Worm (Caenorhabditis elegans) whole organism, L1 larva: ENCODE measurements around the gene ZK721.4.
A peak's percentile ranks its signal among the peaks of the same experiment; 100 is the strongest.

Source experiments
- ama-1 ChIP-seq: fragments of 150-350 bp; optimal IDR thresholded peaks from 2 replicates; lab custom pipeline; 2014
- ceh-88 ChIP-seq: fragments of 200-800 bp; sonication (Bioruptor generic); IDR thresholded peaks from 2 replicates; pipeline ENCODE4 v1.3.6; 2022; ENCODE audit warnings: missing genetic modification characterization, missing compliant biosample characterization
- fkh-10 ChIP-seq: sonication (generic microtip); optimal IDR thresholded peaks from 2 replicates; lab custom pipeline; 2017; ENCODE audit warnings: missing biosample characterization, missing genetic modification reagents, missing genetic modification characterization
- lin-13 ChIP-seq: fragments of 150-350 bp; optimal IDR thresholded peaks from 2 replicates; lab custom pipeline; 2014; ENCODE audit warnings: missing biosample characterization, missing genetic modification reagents, missing genetic modification characterization
- lin-39 ChIP-seq: fragments of 150-350 bp; optimal IDR thresholded peaks from 2 replicates; lab custom pipeline; 2014; ENCODE audit warnings: missing biosample characterization, missing genetic modification reagents, missing genetic modification characterization
- nhr-11 ChIP-seq: fragments of 150-350 bp; optimal IDR thresholded peaks from 2 replicates; lab custom pipeline; 2014; ENCODE audit warnings: missing biosample characterization, missing genetic modification characterization
- nhr-12 ChIP-seq: sonication (generic microtip); optimal IDR thresholded peaks from 2 replicates; lab custom pipeline; 2017; ENCODE audit warnings: missing biosample characterization, missing genetic modification characterization
- nhr-77 ChIP-seq: fragments of 150-350 bp; optimal IDR thresholded peaks from 2 replicates; lab custom pipeline; 2014; ENCODE audit warnings: missing biosample characterization, missing genetic modification characterization
- nhr-90 ChIP-seq: sonication (generic microtip); optimal IDR thresholded peaks from 2 replicates; lab custom pipeline; 2016; ENCODE audit warnings: mild to moderate bottlenecking, missing genetic modification characterization, missing compliant biosample characterization; ENCODE audit not compliant: poor library complexity
- skn-1 ChIP-seq: fragments of 150-350 bp; optimal IDR thresholded peaks from 2 replicates; lab custom pipeline; 2014; ENCODE audit warnings: missing biosample characterization, missing genetic modification characterization
- snu-23 ChIP-seq: sonication (generic microtip); optimal IDR thresholded peaks from 2 replicates; lab custom pipeline; 2016; ENCODE audit warnings: missing genetic modification characterization, missing compliant biosample characterization
- zag-1 ChIP-seq: fragments of 150-350 bp; optimal IDR thresholded peaks from 2 replicates; lab custom pipeline; 2014; ENCODE audit warnings: missing biosample characterization, missing genetic modification characterization

DNA sequence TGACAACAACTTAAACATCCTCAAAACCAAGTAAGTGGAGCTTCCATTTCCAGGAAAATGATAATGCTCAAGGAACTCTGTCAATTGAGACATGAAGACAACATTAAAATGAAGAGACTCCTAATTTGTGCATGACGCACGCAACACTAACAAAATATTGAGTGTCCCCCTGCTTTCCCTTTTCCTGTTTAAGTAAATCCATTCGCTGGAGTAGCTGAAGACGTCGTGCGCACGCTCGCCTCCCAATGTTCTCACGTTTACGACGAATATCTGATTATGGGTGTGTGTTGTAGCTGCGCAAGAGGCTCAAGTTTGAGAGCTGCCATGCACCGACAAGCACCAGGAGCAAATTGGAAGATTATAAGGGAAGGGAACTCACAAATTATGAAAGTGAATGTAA, 22.3 kb downstream of the ZK721.4 start:
- no peak for TF ChIP-seq skn-1 (tag; lab: Kevin White, UChicago)
- no peak for TF ChIP-seq nhr-90
- TF ChIP-seq snu-23 (GFP tag; lab: Kevin White, UChicago) = no peak
- no peak for TF ChIP-seq ceh-88
- TF ChIP-seq nhr-11 (tag; lab: Kevin White, UChicago) = no peak
- no peak for TF ChIP-seq lin-39 (tag; lab: Kevin White, UChicago)
- TF ChIP-seq ama-1 (lab: Kevin White, UChicago) = no peak
- TF ChIP-seq lin-13 (GFP tag; lab: Kevin White, UChicago) = no peak
- TF ChIP-seq fkh-10 (GFP tag; lab: Kevin White, UChicago) = peak; percentile 67
- TF ChIP-seq nhr-12 = no peak
- no peak for TF ChIP-seq zag-1
- TF ChIP-seq nhr-77 (tag; lab: Kevin White, UChicago) = no peak
